Fruit fly (Drosophila melanogaster) ovary, adult (tissue): ENCODE data around the gene CG9717.

Experiments
- CG17801 ChIP-seq: fragments of 200-800 bp; optimal IDR thresholded peaks from 2 replicates; lab custom pipeline; 2019; ENCODE audit warnings: missing biosample characterization, mild to moderate bottlenecking, missing genetic modification characterization, moderate library complexity; ENCODE audit not compliant: partially characterized antibody

The CG9717 gene

dm6 chr3R:30590237-30590636 lies 3.1 kb upstream of the CG9717 start:
- no peak for TF ChIP-seq CG17801 (GFP tag; lab: Kevin White, UChicago)

- no peak for TF ChIP-seq CG17801 (GFP tag; lab: Kevin White, UChicago)
These were observed 3.6 kb downstream of the CG9717 start, which contains the start of gene Rpt6R for dm6 chr3R:30583542-30583941. Rpt6R (minus strand) TSS chr3R:30583697.

- TF ChIP-seq CG17801 (GFP tag; lab: Kevin White, UChicago) = no peak
These were observed 8.0 kb downstream of the CG9717 start, which contains the start of gene CG9702 for dm6 chr3R:30579129-30579528. CG9702 (plus strand) TSS chr3R:30579429.

- no peak for TF ChIP-seq CG17801 (GFP tag; lab: Kevin White, UChicago)
These were observed 16.5 kb downstream of the CG9717 start for dm6 chr3R:30570554-30571141.

- TF ChIP-seq CG17801 (GFP tag; lab: Kevin White, UChicago) = no peak
These were observed 19.9 kb downstream of the CG9717 start for dm6 chr3R:30567215-30567614.

dm6 chr3R:30566181-30566902 lies 20.8 kb downstream of the CG9717 start:
- TF ChIP-seq CG17801 (GFP tag; lab: Kevin White, UChicago) = no peak

- no peak for TF ChIP-seq CG17801 (GFP tag; lab: Kevin White, UChicago)
These were observed 22.6 kb downstream of the CG9717 start for dm6 chr3R:30564479-30564878.

dm6 chr3R:30563260-30564080 lies 23.6 kb downstream of the CG9717 start:
- no peak for TF ChIP-seq CG17801 (GFP tag; lab: Kevin White, UChicago)

dm6 chr3R:30562733-30563259 lies 24.3 kb downstream of the CG9717 start:
- no peak for TF ChIP-seq CG17801 (GFP tag; lab: Kevin White, UChicago)

dm6 chr3R:30561207-30561606 lies 25.9 kb downstream of the CG9717 start:
- TF ChIP-seq CG17801 (GFP tag; lab: Kevin White, UChicago) = no peak

dm6 chr3R:30560070-30560469 lies 27.0 kb downstream of the CG9717 start, which contains the start of gene CG34155:
CG34155 (minus strand) TSS chr3R:30560199.
- no peak for TF ChIP-seq CG17801 (GFP tag; lab: Kevin White, UChicago)

dm6 chr3R:30552548-30552947 lies 34.6 kb downstream of the CG9717 start:
- no peak for TF ChIP-seq CG17801 (GFP tag; lab: Kevin White, UChicago)

dm6 chr3R:30550044-30550443 lies 37.1 kb downstream of the CG9717 start:
- TF ChIP-seq CG17801 (GFP tag; lab: Kevin White, UChicago) = no peak

- no peak for TF ChIP-seq CG17801 (GFP tag; lab: Kevin White, UChicago)
These were observed 42.1 kb downstream of the CG9717 start for dm6 chr3R:30544974-30545373.

- TF ChIP-seq CG17801 (GFP tag; lab: Kevin White, UChicago) = no peak
These were observed 45.6 kb downstream of the CG9717 start for dm6 chr3R:30541469-30541868.
